Worm (Caenorhabditis elegans) whole organism, L4 larva: ENCODE results near the gene suf-1.
A peak's percentile ranks its signal among the peaks of the same experiment; 100 is the strongest.

Experiments
- D1046.2 ChIP-seq: fragments of 200-800 bp; sonication (Bioruptor generic); IDR thresholded peaks from 2 replicates; pipeline ENCODE4 v1.3.6; 2022; ENCODE audit warnings: missing genetic modification characterization, missing compliant biosample characterization
- Y48G9A.11 ChIP-seq: fragments of 200-800 bp; sonication (Bioruptor generic); IDR thresholded peaks from 2 replicates; pipeline ENCODE4 v1.3.6; 2022; ENCODE audit warnings: missing genetic modification reagents, missing genetic modification characterization, missing compliant biosample characterization
- aha-1 ChIP-seq: fragments of 150-350 bp; peaks from one replicate; lab custom pipeline; 2014; ENCODE audit warnings: missing biosample characterization, missing genetic modification characterization
- attf-4 ChIP-seq: sonication (generic microtip); optimal IDR thresholded peaks from 3 replicates; lab custom pipeline; 2017; ENCODE audit warnings: missing biosample characterization, missing genetic modification characterization
- ceh-62 ChIP-seq: sonication (generic microtip); optimal IDR thresholded peaks from 2 replicates; lab custom pipeline; 2017; ENCODE audit warnings: missing biosample characterization, missing genetic modification characterization
- ces-1 ChIP-seq: fragments of 150-350 bp; sonication (generic microtip); optimal IDR thresholded peaks from 4 replicates; lab custom pipeline; 2014; ENCODE audit warnings: missing biosample characterization, missing genetic modification reagents, missing genetic modification characterization
- cey-2 ChIP-seq: sonication (generic microtip); optimal IDR thresholded peaks from 3 replicates; lab custom pipeline; 2017; ENCODE audit warnings: missing genetic modification characterization, mild to moderate bottlenecking, missing compliant biosample characterization, antibody characterized with exemption, borderline replicate concordance; ENCODE audit not compliant: insufficient read depth
- ctbp-1 ChIP-seq: fragments of 200-800 bp; sonication (Bioruptor generic); IDR thresholded peaks from 2 replicates; pipeline ENCODE4 v1.3.6; 2022; ENCODE audit warnings: missing genetic modification reagents, missing genetic modification characterization, missing compliant biosample characterization
- daf-19 ChIP-seq: fragments of 200-800 bp; sonication (Bioruptor generic); conservative IDR thresholded peaks from 2 replicates; pipeline ENCODE4 v1.3.6; 2022; ENCODE audit warnings: missing genetic modification characterization, missing compliant biosample characterization
- dmd-6 ChIP-seq: fragments of 200-800 bp; sonication (Bioruptor generic); IDR thresholded peaks from 2 replicates; pipeline ENCODE4 v1.3.6; 2022; ENCODE audit warnings: missing genetic modification reagents, missing genetic modification characterization, missing compliant biosample characterization
- dmd-8 ChIP-seq: fragments of 200-800 bp; sonication (Bioruptor generic); IDR thresholded peaks from 2 replicates; pipeline ENCODE4 v1.3.6; 2022; ENCODE audit warnings: missing genetic modification characterization, missing compliant biosample characterization
- dpl-1 ChIP-seq: fragments of 150-350 bp; optimal IDR thresholded peaks from 2 replicates; lab custom pipeline; 2014; ENCODE audit warnings: missing biosample characterization, missing genetic modification reagents, missing genetic modification characterization
- dve-1 ChIP-seq: sonication (generic microtip); optimal IDR thresholded peaks from 2 replicates; lab custom pipeline; 2017; ENCODE audit warnings: antibody characterized with exemption, mild to moderate bottlenecking, missing genetic modification characterization, missing compliant biosample characterization; ENCODE audit not compliant: insufficient read depth
- egl-43 ChIP-seq: fragments of 200-800 bp; sonication (Bioruptor generic); IDR thresholded peaks from 2 replicates; pipeline ENCODE4 v1.3.6; 2022; ENCODE audit warnings: missing genetic modification reagents, missing genetic modification characterization, missing compliant biosample characterization
- fkh-10 ChIP-seq: fragments of 150-350 bp; optimal IDR thresholded peaks from 2 replicates; lab custom pipeline; 2014; ENCODE audit warnings: missing biosample characterization, missing genetic modification reagents, missing genetic modification characterization
- hmg-1.1 ChIP-seq: fragments of 200-800 bp; sonication (Bioruptor generic); IDR thresholded peaks from 2 replicates; pipeline ENCODE4 v1.3.6; 2022; ENCODE audit warnings: missing genetic modification reagents, missing genetic modification characterization, missing compliant biosample characterization
- lim-7 ChIP-seq: fragments of 200-800 bp; sonication (Bioruptor generic); IDR thresholded peaks from 2 replicates; pipeline ENCODE4 v1.3.6; 2022; ENCODE audit warnings: missing genetic modification characterization, missing compliant biosample characterization
- lin-29 ChIP-seq: fragments of 200-800 bp; sonication (Bioruptor generic); IDR thresholded peaks from 2 replicates; pipeline ENCODE4 v1.3.6; 2022; ENCODE audit warnings: missing genetic modification reagents, missing genetic modification characterization, missing compliant biosample characterization
- lin-39 ChIP-seq: fragments of 150-350 bp; optimal IDR thresholded peaks from 2 replicates; lab custom pipeline; 2014; ENCODE audit warnings: missing biosample characterization, missing genetic modification reagents, missing genetic modification characterization
- lsy-2 ChIP-seq, 2 experiments: fragments of 150-350 bp in 1 of 2; sonication (generic microtip) in 1 of 2; optimal IDR thresholded peaks; 2 replicates each; lab custom pipeline; 2014 to 2017; ENCODE audit warnings: missing biosample characterization in 2 of 2, missing genetic modification characterization in 2 of 2
- mdt-29 ChIP-seq: fragments of 200-800 bp; sonication (Bioruptor generic); IDR thresholded peaks from 2 replicates; pipeline ENCODE4 v1.3.6; 2022; ENCODE audit warnings: missing genetic modification reagents, missing genetic modification characterization, missing compliant biosample characterization
- mes-2 ChIP-seq: sonication (generic microtip); optimal IDR thresholded peaks from 2 replicates; lab custom pipeline; 2016; ENCODE audit warnings: missing genotype, mild to moderate bottlenecking, missing genetic modification characterization, missing compliant biosample characterization; ENCODE audit not compliant: poor library complexity, severe bottlenecking
- mxl-3 ChIP-seq: fragments of 200-800 bp; sonication (Bioruptor generic); optimal IDR thresholded peaks from 2 replicates; lab custom pipeline; 2018; ENCODE audit warnings: mild to moderate bottlenecking, missing genetic modification characterization, missing compliant biosample characterization
- nhr-11 ChIP-seq: fragments of 150-350 bp; optimal IDR thresholded peaks from 2 replicates; lab custom pipeline; 2014; ENCODE audit warnings: missing biosample characterization, missing genetic modification characterization
- nhr-25 ChIP-seq: sonication (generic microtip); optimal IDR thresholded peaks from 2 replicates; lab custom pipeline; 2017; ENCODE audit warnings: missing genetic modification characterization, mild to moderate bottlenecking, missing compliant biosample characterization, antibody characterized with exemption, moderate library complexity, borderline replicate concordance; ENCODE audit not compliant: insufficient read depth
- nhr-41 ChIP-seq: fragments of 200-800 bp; sonication (Bioruptor generic); IDR thresholded peaks from 2 replicates; pipeline ENCODE4 v1.3.6; 2022; ENCODE audit warnings: missing genetic modification reagents, missing genetic modification characterization, missing compliant biosample characterization
- nhr-42 ChIP-seq: fragments of 200-800 bp; sonication (Bioruptor generic); IDR thresholded peaks from 2 replicates; pipeline ENCODE4 v1.3.6; 2022; ENCODE audit warnings: missing genetic modification characterization, missing compliant biosample characterization
- nhr-48 ChIP-seq: sonication (generic microtip); optimal IDR thresholded peaks from 2 replicates; lab custom pipeline; 2016; ENCODE audit warnings: mild to moderate bottlenecking, missing genetic modification characterization, missing compliant biosample characterization
- nhr-76 ChIP-seq: fragments of 150-350 bp; optimal IDR thresholded peaks from 2 replicates; lab custom pipeline; 2014; ENCODE audit warnings: missing biosample characterization, missing genetic modification characterization
- rbr-2 ChIP-seq: sonication (generic microtip); optimal IDR thresholded peaks from 2 replicates; lab custom pipeline; 2016; ENCODE audit warnings: missing genotype, missing genetic modification characterization, missing compliant biosample characterization
- saeg-2 ChIP-seq: fragments of 200-800 bp; sonication (Bioruptor generic); IDR thresholded peaks from 2 replicates; pipeline ENCODE4 v1.3.6; 2022; ENCODE audit warnings: missing genetic modification reagents, missing genetic modification characterization, missing compliant biosample characterization
- skn-1 ChIP-seq: fragments of 150-350 bp; optimal IDR thresholded peaks from 2 replicates; lab custom pipeline; 2014; ENCODE audit warnings: missing biosample characterization, missing genetic modification characterization
- unc-62 ChIP-seq, 3 experiments: fragments of 150-350 bp in 1 of 3; sonication (generic microtip); optimal IDR thresholded peaks in 2 of 3; peaks in 1 of 3; 1 replicate in 1 of 3; 2 replicates in 2 of 3; lab custom pipeline; 2014 to 2017; ENCODE audit warnings: missing biosample characterization in 3 of 3, missing genetic modification characterization in 3 of 3, missing genetic modification reagents in 3 of 3, missing genotype in 1 of 3
- vab-7 ChIP-seq: fragments of 200-800 bp; sonication (Bioruptor generic); IDR thresholded peaks from 2 replicates; pipeline ENCODE4 v1.3.6; 2022; ENCODE audit warnings: missing genetic modification reagents, missing genetic modification characterization, missing compliant biosample characterization
- zfp-3 ChIP-seq: fragments of 200-800 bp; sonication (Bioruptor generic); conservative IDR thresholded peaks from 2 replicates; pipeline ENCODE4 v1.3.6; 2022; ENCODE audit warnings: missing genetic modification reagents, missing genetic modification characterization, missing compliant biosample characterization
- ztf-7 ChIP-seq: fragments of 150-350 bp; optimal IDR thresholded peaks from 2 replicates; lab custom pipeline; 2014; ENCODE audit warnings: missing biosample characterization, missing genetic modification characterization

The suf-1 gene

DNA sequence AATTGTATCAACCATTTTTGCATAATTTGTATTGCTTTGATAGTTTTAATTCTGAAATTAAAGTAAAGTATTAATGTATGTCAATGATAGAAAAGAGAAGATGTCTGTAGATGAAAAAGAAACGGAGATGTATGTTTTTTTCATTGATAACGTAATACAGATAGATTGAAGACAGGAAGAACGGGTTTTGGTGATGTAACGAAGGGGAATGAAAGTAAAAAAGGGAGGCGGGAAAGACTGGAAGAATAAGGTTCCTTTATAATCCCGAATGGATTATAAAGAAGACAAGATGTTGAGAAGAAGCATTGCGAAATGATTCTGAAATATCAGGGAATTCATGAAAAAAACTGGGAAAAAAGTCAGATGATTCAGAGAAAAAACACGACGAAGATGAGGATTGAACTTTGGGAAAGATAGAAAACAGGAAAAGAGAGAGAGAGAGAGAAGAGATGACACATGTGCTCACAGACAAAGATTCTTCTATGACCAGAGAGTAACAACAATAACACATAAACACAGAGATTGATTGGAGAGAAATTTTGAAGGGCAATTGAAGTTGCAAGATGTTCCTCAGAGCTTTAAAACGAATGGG lies 18.5 kb upstream of the suf-1 start, which contains the start of gene F54C9.11 (continued):
- TF ChIP-seq nhr-41 (GFP tag; lab: Robert Waterston, UW) (no peak), lim-7 (no peak), mdt-29 (GFP tag; lab: Robert Waterston, UW) (no peak), mxl-3 (GFP tag; lab: Kevin White, UChicago) (peak; percentile 4), mes-2 (tag; lab: Kevin White, UChicago) (no peak), nhr-11 (tag; lab: Kevin White, UChicago) (no peak), dmd-6 (GFP tag; lab: Robert Waterston, UW) (no peak), attf-4 (tag; lab: Kevin White, UChicago) (no peak), daf-19 (GFP tag; lab: Robert Waterston, UW) (no peak), nhr-42 (GFP tag; lab: Robert Waterston, UW) (no peak), lin-39 (no peak), lin-29 (GFP tag; lab: Robert Waterston, UW) (no peak), saeg-2 (no peak), nhr-76 (tag; lab: Kevin White, UChicago) (no peak), zfp-3 (no peak), dmd-8 (GFP tag; lab: Robert Waterston, UW) (no peak), rbr-2 (tag; lab: Kevin White, UChicago) (peak; percentile 18), egl-43 (GFP tag; lab: Robert Waterston, UW) (no peak)
- TF ChIP-seq, all 104 proteins: peak for 14

DNA sequence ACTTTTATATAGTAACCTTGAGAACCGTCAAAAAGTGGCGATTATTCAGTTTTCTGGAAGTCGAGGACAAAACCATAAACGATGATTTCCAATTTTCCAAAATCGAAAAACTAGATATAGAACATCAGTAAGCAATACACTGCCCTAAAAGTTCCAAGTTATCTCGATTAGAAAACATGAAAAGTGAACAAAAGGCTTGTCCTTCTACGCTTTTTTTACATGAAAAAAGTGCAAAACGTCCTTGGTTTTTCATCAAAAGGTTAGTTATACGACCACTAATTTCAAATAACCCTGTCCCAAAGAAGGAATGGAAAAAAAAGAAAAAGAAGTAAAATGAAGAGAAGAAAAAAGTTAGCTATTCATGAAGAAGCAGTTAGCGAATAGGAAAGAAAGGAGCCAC lies 17.7 kb upstream of the suf-1 start:
- TF ChIP-seq ceh-62 = no peak
- no peak for TF ChIP-seq dpl-1 (GFP tag; lab: Kevin White, UChicago)
- TF ChIP-seq nhr-25 (tag; lab: Kevin White, UChicago) = peak; percentile 51
- peak; percentile 73 for TF ChIP-seq aha-1 (tag; lab: Kevin White, UChicago)
- TF ChIP-seq hmg-1.1 (GFP tag; lab: Robert Waterston, UW) = no peak
- no peak for TF ChIP-seq nhr-11 (tag; lab: Kevin White, UChicago)
- TF ChIP-seq, all 104 proteins: peak for 2

DNA sequence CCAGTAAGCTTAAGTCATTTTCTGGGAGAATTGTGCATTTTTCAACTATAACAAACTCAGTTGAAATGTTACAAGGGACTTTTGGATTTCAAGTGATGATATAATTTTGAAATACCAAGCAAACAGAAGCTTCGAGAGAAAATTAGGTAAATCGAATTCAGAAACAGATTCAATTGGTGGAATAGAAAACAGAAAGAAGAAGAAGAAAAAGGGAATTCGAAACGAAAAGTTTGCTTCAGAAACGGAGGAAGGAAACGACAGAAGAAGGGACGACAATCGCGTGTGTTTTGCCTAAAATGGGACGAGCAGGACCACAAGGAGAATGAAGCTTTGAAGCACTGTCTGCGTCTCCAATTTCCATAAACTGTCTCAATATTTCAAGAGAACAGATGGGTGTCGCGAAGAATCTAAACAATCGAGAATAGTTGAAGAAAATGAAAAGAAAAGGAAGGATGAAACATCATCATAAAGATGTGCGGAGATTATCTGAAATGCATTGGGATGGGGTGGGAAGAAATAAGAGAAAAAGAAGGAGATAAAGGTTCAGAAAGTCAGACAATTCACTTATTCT lies 15.9 kb upstream of the suf-1 start:
- TF ChIP-seq fkh-10 (GFP tag; lab: Kevin White, UChicago) (peak; percentile 26), D1046.2 (no peak), nhr-48 (no peak), Y48G9A.11 (GFP tag; lab: Robert Waterston, UW) (no peak), dve-1 (peak; percentile 13), skn-1 (no peak), cey-2 (tag; lab: Kevin White, UChicago) (no peak), vab-7 (GFP tag; lab: Robert Waterston, UW) (no peak), ces-1 (peak; percentile 86), ztf-7 (tag; lab: Kevin White, UChicago) (no peak), ctbp-1 (GFP tag; lab: Robert Waterston, UW) (no peak; the same call in 1 of the 2 replicates), unc-62 (GFP tag; optimal IDR thresholded peaks at IDR 0.05 in 1 of 2; lab: Kevin White, UChicago) (peak in 1 of 2 experiments; percentile 85), unc-62 (tag; optimal IDR thresholded peaks at IDR 0.05; lab: Kevin White, UChicago) (no peak), lsy-2 (tag; optimal IDR thresholded peaks at IDR 0.05; lab: Kevin White, UChicago) (peak; percentile 8 to 14), aha-1 (tag; lab: Kevin White, UChicago) (peak; percentile 94)
